Worm (Caenorhabditis elegans): Measurements from ENCODE around the gene ZK970.8.

Gene ZK970.8

ce11 chrII:10346075-10346474, 36.6 kb downstream of the ZK970.8 start, which contains the start of gene C07E3.10:
TSS of gene C07E3.10 (plus strand) at chrII:10346375.
- TF ChIP-seq ceh-20 (GFP tag; IDR thresholded peaks at IDR 0.05) (no peak), nhr-77 (tag; optimal IDR thresholded peaks at IDR 0.05) (no peak), egl-43 (GFP tag; IDR thresholded peaks at IDR 0.05) (no peak), snpc-1.2 (GFP tag; IDR thresholded peaks at IDR 0.05) (no peak), ztf-11 (tag; optimal IDR thresholded peaks at IDR 0.05) (no peak), lim-7 (GFP tag; IDR thresholded peaks at IDR 0.05) (no peak), fos-1 (tag; optimal IDR thresholded peaks at IDR 0.05) (no peak), daf-12 (tag; optimal IDR thresholded peaks at IDR 0.05) (no peak), spr-3 (GFP tag; optimal IDR thresholded peaks at IDR 0.05) (no peak), aha-1 (tag) (no peak), ztf-7 (tag; optimal IDR thresholded peaks at IDR 0.05) (no peak), mxl-3 (GFP tag; optimal IDR thresholded peaks at IDR 0.05) (no peak), aly-2 (tag; optimal IDR thresholded peaks at IDR 0.05) (no peak), nhr-41 (GFP tag; IDR thresholded peaks at IDR 0.05) (no peak)

- TF ChIP-seq mxl-3 (GFP tag; optimal IDR thresholded peaks at IDR 0.05), result peak; percentile 25
- TF ChIP-seq nhr-102 (tag; optimal IDR thresholded peaks at IDR 0.05), result no peak
These were observed 40.5 kb downstream of the ZK970.8 start, which contains the start of gene stip-1 for ce11 chrII:10349915-10350314. TSS of gene stip-1 (minus strand) at chrII:10350012.

ce11 chrII:10350487-10350886, 41.0 kb downstream of the ZK970.8 start, which contains the start of gene C07E3.9:
TSS of gene C07E3.9 (plus strand) at chrII:10350756.
- peak; percentile 91 for TF ChIP-seq aha-1 (tag)
- peak; percentile 94 for TF ChIP-seq T20F7.1 (GFP tag; optimal IDR thresholded peaks at IDR 0.05)
- TF ChIP-seq Y48G9A.11 (GFP tag; IDR thresholded peaks at IDR 0.05), result peak; percentile 65; the same call in 1 of the 2 replicates
- TF ChIP-seq lin-15B (tag; optimal IDR thresholded peaks at IDR 0.05), result no peak
- peak; percentile 91 for TF ChIP-seq dpl-1 (GFP tag; optimal IDR thresholded peaks at IDR 0.05)
- peak; percentile 19 for TF ChIP-seq mes-2 (tag; optimal IDR thresholded peaks at IDR 0.05; ENCODE audit: poor library complexity, severe bottlenecking)

ce11 chrII:10351963-10352362, 42.5 kb downstream of the ZK970.8 start, which contains the start of gene C07E3.8:
TSS of gene C07E3.8 (plus strand) at chrII:10352263.
- TF ChIP-seq aly-2 (tag; optimal IDR thresholded peaks at IDR 0.05) (no peak), pqm-1 (tag; optimal IDR thresholded peaks at IDR 0.05) (no peak), daf-8 (GFP tag; IDR thresholded peaks at IDR 0.05) (no peak), egl-27 (tag; optimal IDR thresholded peaks at IDR 0.05) (no peak), ztf-7 (tag; optimal IDR thresholded peaks at IDR 0.05) (no peak), attf-4 (tag; optimal IDR thresholded peaks at IDR 0.05) (no peak), nhr-111 (GFP tag; optimal IDR thresholded peaks at IDR 0.05) (no peak), mep-1 (tag; optimal IDR thresholded peaks at IDR 0.05) (no peak), mes-2 (tag; optimal IDR thresholded peaks at IDR 0.05; ENCODE audit: poor library complexity, severe bottlenecking) (no peak), lin-38 (GFP tag; IDR thresholded peaks at IDR 0.05) (no peak)

ce11 chrII:10357468-10358007, 48.1 kb downstream of the ZK970.8 start, which contains the start of gene C07E3.3:
TSS of gene C07E3.3 (minus strand) at chrII:10357518.
- TF ChIP-seq unc-62 (GFP tag; optimal IDR thresholded peaks at IDR 0.05 in 1 of 2), result peak in 1 of 2 experiments; percentile 20
- no peak for TF ChIP-seq unc-62 (tag; optimal IDR thresholded peaks at IDR 0.05)
- no peak for TF ChIP-seq daf-16 (GFP tag; optimal IDR thresholded peaks at IDR 0.05)
- TF ChIP-seq daf-16 (tag; optimal IDR thresholded peaks at IDR 0.05), result peak; percentile 54
- TF ChIP-seq daf-12 (tag; optimal IDR thresholded peaks at IDR 0.05), result no peak
- TF ChIP-seq zip-11 (GFP tag; IDR thresholded peaks at IDR 0.05), result no peak

Measured in whole organism, L4 larva.